Worm (Caenorhabditis elegans) whole organism, midembryonic: Measurements from ENCODE around the gene cdk-4.

Source experiments
- T22C8.4 ChIP-seq: fragments of 200-800 bp; sonication (Bioruptor generic); IDR thresholded peaks from 2 replicates; pipeline ENCODE4 v1.3.6; 2022; ENCODE audit warnings: missing genetic modification characterization, missing compliant biosample characterization
- cog-1 ChIP-seq: sonication (generic microtip); optimal IDR thresholded peaks from 2 replicates; lab custom pipeline; 2016; ENCODE audit warnings: missing genetic modification characterization, missing compliant biosample characterization
- flt-1 ChIP-seq: fragments of 200-800 bp; sonication (Bioruptor generic); IDR thresholded peaks from 2 replicates; pipeline ENCODE4 v1.3.6; 2022; ENCODE audit warnings: missing genetic modification characterization, missing compliant biosample characterization
- klf-2 ChIP-seq: fragments of 200-800 bp; sonication (Bioruptor generic); conservative IDR thresholded peaks from 2 replicates; pipeline ENCODE4 v1.3.6; 2022; ENCODE audit warnings: missing genetic modification reagents, missing genetic modification characterization, missing compliant biosample characterization
- med-1 ChIP-seq: sonication (generic microtip); optimal IDR thresholded peaks from 2 replicates; lab custom pipeline; 2017; ENCODE audit warnings: missing genetic modification characterization, mild to moderate bottlenecking, missing compliant biosample characterization, antibody characterized with exemption, missing genetic modification reagents; ENCODE audit not compliant: insufficient read depth
- ref-1 ChIP-seq: fragments of 200-800 bp; sonication (Bioruptor generic); conservative IDR thresholded peaks from 2 replicates; pipeline ENCODE4 v1.3.6; 2022; ENCODE audit warnings: missing genetic modification reagents, missing genetic modification characterization, missing compliant biosample characterization
- tab-1 ChIP-seq: fragments of 200-800 bp; sonication (Bioruptor generic); IDR thresholded peaks from 2 replicates; pipeline ENCODE4 v1.3.6; 2022; ENCODE audit warnings: missing genetic modification characterization, missing compliant biosample characterization
- ztf-23 ChIP-seq: fragments of 200-800 bp; sonication (Bioruptor generic); IDR thresholded peaks from 2 replicates; pipeline ENCODE4 v1.3.6; 2022; ENCODE audit warnings: missing genetic modification reagents, missing genetic modification characterization, missing compliant biosample characterization
- ztf-29 ChIP-seq: fragments of 200-800 bp; sonication (Bioruptor generic); IDR thresholded peaks from 2 replicates; pipeline ENCODE4 v1.3.6; 2022; ENCODE audit warnings: missing genetic modification reagents, missing genetic modification characterization, missing compliant biosample characterization

The cdk-4 gene

ce11 chrX:13526219-13527218 lies 7.8 kb upstream of the cdk-4 start:
- 0 out of 2 replicates have a peak, but pooled peaks have one; percentile 20 for TF ChIP-seq ztf-23 (GFP tag; lab: Robert Waterston, UW)
- TF ChIP-seq ztf-29 = 0 out of 2 replicates have a peak, but pooled peaks have one; percentile 45
- no peak for TF ChIP-seq flt-1 (GFP tag; lab: Robert Waterston, UW)
- TF ChIP-seq cog-1 (tag; lab: Kevin White, UChicago) = no peak
- no peak for TF ChIP-seq med-1

ce11 chrX:13525094-13525493 lies 6.4 kb upstream of the cdk-4 start:
- TF ChIP-seq ztf-23 (GFP tag; lab: Robert Waterston, UW) (no peak), tab-1 (GFP tag; lab: Robert Waterston, UW) (no peak), cog-1 (tag; lab: Kevin White, UChicago) (no peak), ref-1 (no peak), ztf-29 (no peak), med-1 (no peak), flt-1 (GFP tag; lab: Robert Waterston, UW) (no peak), T22C8.4 (GFP tag; lab: Robert Waterston, UW) (no peak), klf-2 (GFP tag; lab: Robert Waterston, UW) (no peak)

ce11 chrX:13514384-13514783 lies 4.3 kb downstream of the cdk-4 start:
- TF ChIP-seq med-1 = no peak
- TF ChIP-seq cog-1 (tag; lab: Kevin White, UChicago) = peak; percentile 59
- TF ChIP-seq T22C8.4 (GFP tag; lab: Robert Waterston, UW) = peak; percentile 78

DNA sequence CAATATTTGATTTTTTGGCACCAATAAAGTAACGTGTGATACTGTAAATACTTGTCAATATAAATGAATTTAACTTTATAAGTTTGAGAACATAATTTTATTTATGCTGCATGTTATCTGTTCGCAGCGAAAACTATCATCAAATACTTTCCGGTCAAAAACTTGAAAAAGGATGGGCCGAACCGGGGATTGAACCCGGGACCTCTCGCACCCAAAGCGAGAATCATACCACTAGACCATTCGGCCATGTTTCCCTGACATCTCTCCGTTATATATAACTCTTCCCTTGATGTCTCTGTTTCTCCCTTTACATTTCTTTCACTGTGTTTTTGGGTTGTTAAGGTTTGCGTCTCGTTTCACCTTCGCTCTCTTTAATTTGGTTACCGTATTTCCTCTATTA lies 6.9 kb downstream of the cdk-4 start:
- peak; percentile 77 for TF ChIP-seq klf-2 (GFP tag; lab: Robert Waterston, UW)
- peak; percentile 70 for TF ChIP-seq cog-1 (tag; lab: Kevin White, UChicago)
- TF ChIP-seq T22C8.4 (GFP tag; lab: Robert Waterston, UW) = peak; percentile 89
- TF ChIP-seq ref-1 = peak; percentile 67
- peak; percentile 92 for TF ChIP-seq tab-1 (GFP tag; lab: Robert Waterston, UW)
- peak; percentile 55 for TF ChIP-seq med-1
- TF ChIP-seq ztf-23 (GFP tag; lab: Robert Waterston, UW) = peak; percentile 91
- peak; percentile 93 for TF ChIP-seq flt-1 (GFP tag; lab: Robert Waterston, UW)
- peak; percentile 89 for TF ChIP-seq ztf-29

DNA sequence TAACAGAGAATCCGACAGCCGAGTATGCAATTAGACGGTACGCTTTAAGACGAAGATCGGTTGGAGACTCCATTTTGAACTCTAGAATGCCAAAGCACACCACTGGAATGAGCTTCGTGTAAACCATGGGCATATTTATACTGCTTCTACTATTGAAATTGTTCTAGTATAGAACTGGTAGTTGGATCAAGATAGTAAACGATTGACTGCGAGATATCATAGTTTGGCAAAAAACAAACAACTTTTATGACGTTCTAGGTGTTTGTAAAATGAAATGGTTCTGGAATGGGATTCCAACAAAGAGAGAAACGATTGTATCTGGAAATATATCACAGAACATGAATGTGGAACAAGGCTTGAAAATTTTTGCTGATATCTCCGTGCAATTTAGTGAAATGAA lies 7.7 kb downstream of the cdk-4 start, which contains the start of gene col-185:
TSS of gene col-185 (minus strand) at position 101 of the 400 bp plus-strand sequence.
- TF ChIP-seq flt-1 (GFP tag; lab: Robert Waterston, UW) = no peak
- no peak for TF ChIP-seq tab-1 (GFP tag; lab: Robert Waterston, UW)
- TF ChIP-seq klf-2 (GFP tag; lab: Robert Waterston, UW) = no peak
- no peak for TF ChIP-seq ztf-23 (GFP tag; lab: Robert Waterston, UW)
- TF ChIP-seq T22C8.4 (GFP tag; lab: Robert Waterston, UW) = no peak
- no peak for TF ChIP-seq ref-1
- TF ChIP-seq med-1 = no peak

DNA sequence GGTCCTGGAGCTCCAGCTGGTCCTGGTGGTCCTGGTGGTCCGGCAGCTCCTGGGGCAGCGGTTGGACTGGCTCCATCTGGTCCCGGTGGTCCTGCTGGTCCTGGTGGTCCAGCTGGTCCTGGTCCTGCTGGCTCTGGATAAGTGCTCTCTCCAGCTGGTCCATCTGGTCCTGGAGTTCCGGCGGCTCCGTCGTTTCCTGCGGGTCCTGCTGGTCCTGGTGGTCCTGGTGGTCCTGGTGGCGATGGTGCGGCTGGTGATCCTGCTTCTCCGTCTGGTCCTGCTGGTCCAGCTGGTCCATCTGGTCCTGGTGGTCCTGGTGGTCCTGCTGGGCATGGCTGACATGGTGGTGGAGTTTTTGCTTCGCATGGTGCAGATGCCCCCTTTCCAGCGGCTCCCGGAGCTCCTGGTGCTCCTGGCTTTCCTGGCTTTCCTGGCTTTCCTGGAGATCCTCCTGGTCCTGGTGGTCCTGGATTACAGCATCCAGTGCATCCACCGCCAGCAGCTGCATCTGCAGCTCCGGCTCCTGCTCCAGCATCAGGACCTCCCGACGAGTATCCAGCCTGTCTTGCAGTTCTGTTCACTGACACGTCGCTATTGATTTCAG lies 8.4 kb downstream of the cdk-4 start:
- TF ChIP-seq ztf-29 = no peak

DNA sequence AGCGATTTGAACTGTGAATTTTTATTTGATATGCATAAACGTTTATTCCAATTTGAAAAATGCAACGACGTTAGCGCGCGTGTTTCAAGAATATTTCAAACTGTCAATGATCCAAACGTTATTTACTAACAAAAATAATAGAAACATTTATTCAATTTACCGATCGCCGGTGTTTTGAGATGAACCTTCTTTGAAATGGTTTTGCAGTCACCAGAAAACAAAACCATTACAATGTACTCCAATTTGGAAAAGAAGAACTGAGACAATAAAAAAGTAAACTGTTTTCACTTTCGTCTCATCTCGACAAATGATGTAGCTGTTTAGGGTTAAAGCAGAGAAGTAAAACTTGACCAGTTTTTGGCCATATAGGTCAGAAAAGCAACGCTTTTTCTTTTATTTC lies 11.5 kb downstream of the cdk-4 start, which contains the start of gene H06A10.1:
TSS of gene H06A10.1 (plus strand) at position 301 of the 400 bp plus-strand sequence.
- TF ChIP-seq klf-2 (GFP tag; lab: Robert Waterston, UW) = no peak
- no peak for TF ChIP-seq ref-1
- no peak for TF ChIP-seq med-1
- no peak for TF ChIP-seq T22C8.4 (GFP tag; lab: Robert Waterston, UW)
- TF ChIP-seq ztf-29 = no peak
- TF ChIP-seq cog-1 (tag; lab: Kevin White, UChicago) = no peak

- TF ChIP-seq tab-1 (GFP tag; lab: Robert Waterston, UW) = no peak
- TF ChIP-seq ref-1 = no peak
- no peak for TF ChIP-seq ztf-29
- no peak for TF ChIP-seq cog-1 (tag; lab: Kevin White, UChicago)
- TF ChIP-seq klf-2 (GFP tag; lab: Robert Waterston, UW) = no peak
- no peak for TF ChIP-seq med-1
- TF ChIP-seq ztf-23 (GFP tag; lab: Robert Waterston, UW) = no peak
- no peak for TF ChIP-seq T22C8.4 (GFP tag; lab: Robert Waterston, UW)
- TF ChIP-seq flt-1 (GFP tag; lab: Robert Waterston, UW) = no peak
Observed at ce11 chrX:13506493-13506892, 12.2 kb downstream of the cdk-4 start.

DNA sequence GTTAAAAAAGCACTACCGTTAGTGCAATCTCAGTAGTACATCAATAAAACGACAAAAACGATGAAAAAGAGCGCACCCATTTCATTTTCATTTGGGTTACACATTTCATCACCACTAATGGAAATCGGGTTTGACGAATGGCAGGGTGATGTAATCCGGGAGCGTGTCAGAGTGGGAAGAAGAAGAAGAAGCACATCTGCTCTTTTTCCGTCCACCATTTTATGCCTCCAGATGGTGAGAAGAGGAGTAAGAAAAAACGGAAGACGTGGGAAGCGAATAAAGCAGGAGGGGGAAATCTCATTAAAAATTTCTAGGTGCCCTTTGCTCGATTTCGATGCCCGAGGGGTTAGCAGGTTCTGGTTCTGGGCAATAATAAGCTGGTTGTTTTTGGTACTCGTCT lies 12.7 kb downstream of the cdk-4 start:
- TF ChIP-seq med-1 (no peak), ref-1 (no peak), T22C8.4 (GFP tag; lab: Robert Waterston, UW) (no peak), cog-1 (tag; lab: Kevin White, UChicago) (no peak), klf-2 (GFP tag; lab: Robert Waterston, UW) (no peak), ztf-23 (GFP tag; lab: Robert Waterston, UW) (no peak), tab-1 (GFP tag; lab: Robert Waterston, UW) (no peak), ztf-29 (no peak), flt-1 (GFP tag; lab: Robert Waterston, UW) (no peak)

DNA sequence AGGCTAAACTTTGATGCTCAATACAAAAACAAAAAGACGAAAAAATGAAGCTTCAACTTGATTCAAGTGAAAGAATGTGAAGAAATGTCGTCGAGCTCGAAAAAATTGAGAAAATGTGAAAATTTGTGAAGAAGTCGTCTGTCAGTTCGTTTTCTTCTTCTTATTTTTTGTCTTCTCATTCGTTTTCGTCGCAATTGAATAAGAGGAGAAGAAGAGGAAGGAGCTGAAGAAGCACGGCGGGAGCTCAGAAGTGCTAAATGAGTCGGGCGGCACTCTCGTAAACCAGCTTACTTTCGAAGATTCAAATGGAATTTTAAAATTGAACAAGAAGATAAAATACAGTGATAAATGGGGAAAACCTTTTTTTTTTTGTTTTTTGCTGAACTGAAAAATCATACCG lies 13.5 kb downstream of the cdk-4 start:
- TF ChIP-seq klf-2 (GFP tag; lab: Robert Waterston, UW) (no peak), med-1 (no peak), tab-1 (GFP tag; lab: Robert Waterston, UW) (no peak), ref-1 (no peak), ztf-29 (no peak), ztf-23 (GFP tag; lab: Robert Waterston, UW) (no peak), flt-1 (GFP tag; lab: Robert Waterston, UW) (no peak), cog-1 (tag; lab: Kevin White, UChicago) (no peak), T22C8.4 (GFP tag; lab: Robert Waterston, UW) (no peak)
